Fruit fly (Drosophila melanogaster) Kc167 (cell line): ENCODE results near the gene natalisin.

Experiments used
- Myc ChIP-seq: fragments of >200 bp; optimal IDR thresholded peaks from 2 replicates; lab custom pipeline; 2017; ENCODE audit warnings: missing external identifiers
- Sin3A ChIP-seq: fragments of >200 bp; optimal IDR thresholded peaks from 2 replicates; lab custom pipeline; 2018; ENCODE audit warnings: missing external identifiers
- h ChIP-seq: fragments of >200 bp; optimal IDR thresholded peaks from 3 replicates; lab custom pipeline; 2018; ENCODE audit warnings: missing external identifiers
- insv ChIP-seq: fragments of >200 bp; optimal IDR thresholded peaks from 3 replicates; lab custom pipeline; 2018; ENCODE audit warnings: missing external identifiers
- psq ChIP-seq: fragments of >200 bp; optimal IDR thresholded peaks from 2 replicates; lab custom pipeline; 2017; ENCODE audit warnings: missing external identifiers
- ttk ChIP-seq: sonication (Bioruptor generic); optimal IDR thresholded peaks from 2 replicates; lab custom pipeline; 2017; ENCODE audit warnings: missing external identifiers

natalisin gene

DNA sequence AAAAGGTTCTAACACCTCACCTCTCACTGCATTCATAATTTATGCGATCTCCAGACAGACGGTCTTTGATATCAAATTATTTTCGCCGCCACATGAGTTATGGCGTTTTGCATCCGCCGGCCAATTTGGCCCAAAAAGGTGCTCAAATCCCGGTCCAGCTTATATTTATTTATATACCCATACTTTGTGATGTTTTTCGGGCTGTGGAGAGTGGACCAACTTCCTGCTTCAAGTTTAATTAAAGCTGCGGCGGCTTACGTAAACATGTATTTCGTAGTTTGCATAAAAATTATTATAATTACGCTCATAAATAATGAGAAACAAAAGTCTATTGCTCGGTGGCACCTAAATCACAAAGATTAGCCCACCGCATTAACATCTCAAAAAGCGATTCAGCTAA lies 46.8 kb downstream of the natalisin start:
- TF ChIP-seq h (no peak), Myc (lab: Kevin White, UChicago) (no peak), ttk (lab: Kevin White, UChicago) (no peak), Sin3A (lab: Kevin White, UChicago) (no peak)

DNA sequence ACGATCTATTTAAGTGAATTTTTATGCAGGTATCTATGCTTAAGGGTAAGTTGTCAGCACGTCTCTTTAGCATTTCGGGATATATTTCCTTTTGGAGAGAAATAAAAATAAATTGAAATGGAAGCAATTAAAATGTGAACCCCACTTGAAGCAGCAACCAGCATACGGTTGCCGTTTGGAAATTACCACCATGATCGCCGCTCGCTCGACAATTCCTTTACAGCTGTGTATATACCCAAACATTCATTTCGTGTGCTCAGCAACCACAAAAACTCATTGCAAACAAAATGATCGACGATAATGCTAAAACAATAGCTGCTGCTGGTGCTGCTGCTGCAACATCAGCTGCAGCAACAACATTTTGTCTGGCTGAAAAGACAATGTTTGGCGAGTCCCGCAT lies 47.9 kb downstream of the natalisin start:
- TF ChIP-seq Myc (lab: Kevin White, UChicago) = no peak
- TF ChIP-seq Sin3A (lab: Kevin White, UChicago) = no peak

DNA sequence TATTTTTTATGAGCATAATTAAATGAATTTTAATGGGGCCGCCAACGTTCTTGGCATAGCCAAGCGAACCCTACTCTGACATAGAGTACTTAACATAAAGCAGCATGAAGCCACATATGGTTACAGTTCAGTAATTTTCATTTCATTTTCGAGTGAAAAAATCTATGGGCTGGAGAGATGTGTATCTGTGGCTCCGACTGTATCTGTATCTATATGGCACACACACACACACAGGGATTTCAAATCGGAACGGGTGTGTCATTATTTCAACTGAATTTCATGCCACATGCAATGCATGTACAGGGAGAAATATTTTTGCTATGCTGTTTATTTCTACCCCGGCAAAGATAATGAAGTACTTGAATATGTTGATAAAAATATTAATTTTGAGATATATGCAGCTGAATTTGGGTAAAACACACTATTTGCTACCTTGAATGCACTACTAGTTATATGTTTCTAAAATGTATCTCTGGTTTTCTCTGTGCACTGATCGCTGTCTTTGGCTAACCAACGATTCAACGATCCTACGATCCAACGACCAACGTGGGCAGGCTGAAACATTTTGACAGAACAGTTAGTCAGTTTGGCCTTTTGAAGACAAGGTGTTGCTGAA lies 48.9 kb downstream of the natalisin start:
- no peak for TF ChIP-seq Myc (lab: Kevin White, UChicago)
- TF ChIP-seq insv = no peak
- TF ChIP-seq psq (lab: Kevin White, UChicago) = no peak
- TF ChIP-seq ttk (lab: Kevin White, UChicago) = no peak
- TF ChIP-seq h = no peak
- no peak for TF ChIP-seq Sin3A (lab: Kevin White, UChicago)

DNA sequence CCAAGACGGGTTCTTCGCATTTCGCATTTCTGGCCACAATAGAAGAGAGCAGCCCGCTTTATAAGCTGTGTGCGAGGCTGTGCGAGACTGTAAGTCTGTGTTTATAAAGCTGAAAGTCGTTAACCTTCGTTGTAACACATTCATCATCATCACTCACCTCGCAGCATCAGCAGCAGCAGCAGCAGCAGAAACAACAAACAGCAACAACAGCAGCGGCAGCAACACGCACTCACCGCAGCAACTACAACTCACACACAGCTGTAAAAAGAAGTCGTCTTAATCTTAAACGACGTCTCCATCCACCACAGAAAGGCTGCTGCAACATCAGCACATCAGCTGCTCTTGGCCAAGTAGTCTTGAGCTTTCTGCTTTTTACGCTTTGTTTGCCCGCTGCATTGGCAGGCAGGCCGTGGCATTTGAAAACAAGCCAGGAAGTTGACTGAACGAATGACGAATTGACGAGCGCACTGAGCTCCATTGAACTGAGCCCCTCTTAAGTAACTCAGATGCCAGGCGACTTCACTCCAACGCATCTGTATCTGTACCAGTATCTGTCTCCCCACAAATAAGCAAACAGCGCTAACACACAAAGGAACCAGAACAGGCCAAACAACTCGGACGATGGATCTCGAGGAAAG lies 50.4 kb downstream of the natalisin start:
- TF ChIP-seq Myc (lab: Kevin White, UChicago) (no peak), psq (lab: Kevin White, UChicago) (no peak), Sin3A (lab: Kevin White, UChicago) (no peak), ttk (lab: Kevin White, UChicago) (no peak)

DNA sequence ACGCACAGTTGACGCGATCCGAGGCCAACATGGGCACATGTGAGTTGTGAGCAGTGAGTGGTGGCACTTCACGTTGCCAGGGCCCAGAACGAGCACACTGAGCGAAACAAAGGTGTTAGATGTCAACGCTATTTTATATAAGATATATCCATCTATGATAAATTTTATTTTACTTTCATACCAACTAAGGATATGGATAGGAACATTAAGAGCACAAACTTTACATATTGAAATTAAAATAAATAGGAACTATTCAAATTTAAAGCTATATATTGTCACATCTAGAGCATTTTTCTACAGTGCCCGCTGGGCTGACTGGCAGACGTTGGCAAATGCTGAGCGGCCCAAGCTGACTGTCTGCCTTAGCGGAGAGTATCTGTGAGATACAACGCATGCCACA lies 51.3 kb downstream of the natalisin start:
- no peak for TF ChIP-seq insv
- no peak for TF ChIP-seq h
- no peak for TF ChIP-seq ttk (lab: Kevin White, UChicago)
- TF ChIP-seq psq (lab: Kevin White, UChicago) = no peak
- TF ChIP-seq Myc (lab: Kevin White, UChicago) = no peak

DNA sequence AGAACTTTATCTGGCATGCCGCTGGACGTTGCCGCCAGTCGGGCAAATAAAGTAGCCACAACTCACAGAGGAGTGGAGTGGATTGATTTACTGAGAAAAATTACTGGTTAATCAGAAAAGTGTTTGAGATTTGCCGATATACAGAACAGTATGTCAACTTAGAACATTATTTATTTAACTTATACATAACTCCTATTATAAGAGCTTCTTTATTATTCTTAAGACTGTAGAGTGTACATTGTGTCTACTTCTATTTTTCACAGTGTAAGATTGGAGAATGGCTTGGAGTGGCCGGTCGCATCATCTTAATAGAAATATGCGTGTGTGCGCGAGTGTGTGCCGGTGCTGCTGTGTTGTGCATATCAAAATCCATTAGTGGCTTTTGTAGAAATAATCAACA lies 52.2 kb downstream of the natalisin start:
- TF ChIP-seq ttk (lab: Kevin White, UChicago) (no peak), Sin3A (lab: Kevin White, UChicago) (no peak), h (no peak), psq (lab: Kevin White, UChicago) (no peak), insv (no peak), Myc (lab: Kevin White, UChicago) (no peak)

DNA sequence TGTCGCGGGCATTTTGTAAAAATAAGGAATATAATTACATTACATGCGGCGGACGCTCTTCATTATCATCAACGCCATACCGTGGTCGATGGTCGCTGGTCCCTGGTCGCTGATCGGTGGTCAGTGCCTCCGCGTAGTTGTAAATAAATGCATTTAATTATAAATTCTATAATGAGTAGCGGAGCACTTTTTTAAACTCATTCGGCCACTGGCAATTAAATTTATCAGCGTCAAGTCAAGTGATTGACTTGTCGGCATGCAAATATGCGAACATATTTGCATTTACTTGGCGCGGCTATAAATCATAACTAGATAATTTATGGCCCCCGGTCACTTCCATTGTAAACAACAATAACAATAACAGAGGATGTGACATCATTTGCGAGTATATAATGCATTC lies 53.0 kb downstream of the natalisin start:
- TF ChIP-seq Myc (lab: Kevin White, UChicago) (no peak), insv (no peak), psq (lab: Kevin White, UChicago) (no peak), h (no peak), Sin3A (lab: Kevin White, UChicago) (no peak), ttk (lab: Kevin White, UChicago) (no peak)
